Worm (Caenorhabditis elegans) whole organism, L1 larva: ENCODE results near the gene ttr-43.

Experiments
- C04F5.9 ChIP-seq: sonication (generic microtip); optimal IDR thresholded peaks from 2 replicates; lab custom pipeline; 2016; ENCODE audit warnings: missing genetic modification characterization, missing compliant biosample characterization
- C16A3.4 ChIP-seq: fragments of 150-350 bp; optimal IDR thresholded peaks from 2 replicates; lab custom pipeline; 2014; ENCODE audit warnings: missing biosample characterization, missing genetic modification characterization
- Y116A8C.19 ChIP-seq: sonication (generic microtip); optimal IDR thresholded peaks from 2 replicates; lab custom pipeline; 2016; ENCODE audit warnings: missing compliant biosample characterization, missing genetic modification characterization, borderline replicate concordance
- aha-1 ChIP-seq: fragments of 150-350 bp; optimal IDR thresholded peaks from 2 replicates; lab custom pipeline; 2014; ENCODE audit warnings: missing biosample characterization, missing genetic modification characterization
- ama-1 ChIP-seq: fragments of 150-350 bp; optimal IDR thresholded peaks from 2 replicates; lab custom pipeline; 2014
- blmp-1 ChIP-seq: fragments of 150-350 bp; optimal IDR thresholded peaks from 2 replicates; lab custom pipeline; 2014; ENCODE audit warnings: missing biosample characterization, missing genetic modification characterization
- ceh-63 ChIP-seq: fragments of 200-800 bp; sonication (Bioruptor generic); optimal IDR thresholded peaks from 2 replicates; lab custom pipeline; 2018; ENCODE audit warnings: mild to moderate bottlenecking, missing genetic modification characterization, missing compliant biosample characterization
- ceh-8 ChIP-seq: fragments of 200-800 bp; sonication (Bioruptor generic); optimal IDR thresholded peaks from 2 replicates; lab custom pipeline; 2018; ENCODE audit warnings: mild to moderate bottlenecking, missing genetic modification characterization, moderate library complexity, missing compliant biosample characterization
- ceh-88 ChIP-seq: fragments of 200-800 bp; sonication (Bioruptor generic); IDR thresholded peaks from 2 replicates; pipeline ENCODE4 v1.3.6; 2022; ENCODE audit warnings: missing genetic modification characterization, missing compliant biosample characterization
- ces-1 ChIP-seq: fragments of 150-350 bp; optimal IDR thresholded peaks from 2 replicates; lab custom pipeline; 2014; ENCODE audit warnings: missing biosample characterization, missing genetic modification reagents, missing genetic modification characterization
- dpl-1 ChIP-seq, 3 experiments: fragments of 150-350 bp in 2 of 3; sonication (generic microtip) in 1 of 3; optimal IDR thresholded peaks; 2 replicates each; lab custom pipeline; 2014 to 2017; ENCODE audit warnings: missing biosample characterization in 3 of 3, missing genetic modification characterization in 3 of 3, missing genetic modification reagents in 3 of 3
- dsc-1 ChIP-seq: sonication (generic microtip); optimal IDR thresholded peaks from 2 replicates; lab custom pipeline; 2016; ENCODE audit warnings: mild to moderate bottlenecking, missing genetic modification characterization, missing compliant biosample characterization
- efl-1 ChIP-seq, 4 experiments: fragments of 150-350 bp; optimal IDR thresholded peaks in 3 of 4; peaks in 1 of 4; 1 replicate in 1 of 4; 2 replicates in 3 of 4; lab custom pipeline; 2014; ENCODE audit warnings: missing biosample characterization in 2 of 4, missing genetic modification characterization in 2 of 4, missing genetic modification reagents in 2 of 4
- efl-3 ChIP-seq: fragments of 200-800 bp; sonication (Bioruptor generic); optimal IDR thresholded peaks from 2 replicates; lab custom pipeline; 2018; ENCODE audit warnings: mild to moderate bottlenecking, missing genetic modification characterization, missing compliant biosample characterization
- egl-13 ChIP-seq: sonication (generic microtip); optimal IDR thresholded peaks from 2 replicates; lab custom pipeline; 2016; ENCODE audit warnings: missing genotype, missing genetic modification reagents, missing genetic modification characterization, missing compliant biosample characterization
- elt-3 ChIP-seq, 6 experiments: fragments of 150-350 bp in 1 of 6; sonication (generic microtip); optimal IDR thresholded peaks; 2 replicates each; lab custom pipeline; 2017 to 2018; ENCODE audit warnings: missing biosample characterization in 6 of 6, missing genetic modification characterization in 6 of 6, inconsistent platforms in 1 of 6
- hlh-17 ChIP-seq: fragments of 200-800 bp; sonication (Bioruptor generic); optimal IDR thresholded peaks from 2 replicates; lab custom pipeline; 2018; ENCODE audit warnings: missing genetic modification characterization, mild to moderate bottlenecking, missing compliant biosample characterization, moderate library complexity, borderline replicate concordance
- hpl-2 ChIP-seq: fragments of 150-350 bp; optimal IDR thresholded peaks from 2 replicates; lab custom pipeline; 2014; ENCODE audit warnings: missing biosample characterization, missing genetic modification reagents, missing genetic modification characterization
- jun-1 ChIP-seq: fragments of 150-350 bp; optimal IDR thresholded peaks from 2 replicates; lab custom pipeline; 2014; ENCODE audit warnings: missing biosample characterization, missing genetic modification reagents, missing genetic modification characterization
- lin-13 ChIP-seq: fragments of 150-350 bp; optimal IDR thresholded peaks from 2 replicates; lab custom pipeline; 2014; ENCODE audit warnings: missing biosample characterization, missing genetic modification reagents, missing genetic modification characterization
- lin-14 ChIP-seq: fragments of 200-800 bp; sonication (Bioruptor generic); optimal IDR thresholded peaks from 2 replicates; lab custom pipeline; 2018; ENCODE audit warnings: mild to moderate bottlenecking, missing genetic modification characterization, moderate library complexity, missing compliant biosample characterization
- lin-15B ChIP-seq: fragments of 150-350 bp; sonication (generic microtip); optimal IDR thresholded peaks from 3 replicates; lab custom pipeline; 2014; ENCODE audit warnings: missing biosample characterization, missing genetic modification characterization
- lin-35 ChIP-seq, 2 experiments: fragments of 150-350 bp; optimal IDR thresholded peaks; 2 replicates each; lab custom pipeline; 2014; ENCODE audit warnings: missing biosample characterization in 2 of 2, missing genetic modification characterization in 2 of 2, missing genetic modification reagents in 2 of 2
- lin-39 ChIP-seq: fragments of 150-350 bp; optimal IDR thresholded peaks from 2 replicates; lab custom pipeline; 2014; ENCODE audit warnings: missing biosample characterization, missing genetic modification reagents, missing genetic modification characterization
- lir-3 ChIP-seq: sonication (generic microtip); optimal IDR thresholded peaks from 2 replicates; lab custom pipeline; 2016; ENCODE audit warnings: mild to moderate bottlenecking, missing genetic modification characterization, moderate library complexity, missing compliant biosample characterization; ENCODE audit not compliant: poor library complexity
- mdl-1 ChIP-seq, 2 experiments: fragments of 150-350 bp; optimal IDR thresholded peaks; 2 replicates each; lab custom pipeline; 2014 to 2017; ENCODE audit warnings: missing biosample characterization in 2 of 2, missing genetic modification characterization in 2 of 2, inconsistent platforms in 1 of 2
- mep-1 ChIP-seq: fragments of 150-350 bp; optimal IDR thresholded peaks from 2 replicates; lab custom pipeline; 2014; ENCODE audit warnings: missing biosample characterization, missing genetic modification characterization
- nhr-19 ChIP-seq: fragments of 200-800 bp; sonication (Bioruptor generic); conservative IDR thresholded peaks from 2 replicates; pipeline ENCODE4 v1.3.6; 2022; ENCODE audit warnings: missing genetic modification characterization, missing compliant biosample characterization
- nhr-20 ChIP-seq: sonication (generic microtip); optimal IDR thresholded peaks from 2 replicates; lab custom pipeline; 2016; ENCODE audit warnings: mild to moderate bottlenecking, missing genetic modification characterization, missing compliant biosample characterization
- nhr-28 ChIP-seq: fragments of 150-350 bp; optimal IDR thresholded peaks from 2 replicates; lab custom pipeline; 2014; ENCODE audit warnings: missing biosample characterization, missing genetic modification characterization
- nhr-47 ChIP-seq: sonication (generic microtip); optimal IDR thresholded peaks from 2 replicates; lab custom pipeline; 2016; ENCODE audit warnings: mild to moderate bottlenecking, missing genetic modification characterization, moderate library complexity, missing compliant biosample characterization
- nhr-77 ChIP-seq: fragments of 150-350 bp; optimal IDR thresholded peaks from 2 replicates; lab custom pipeline; 2014; ENCODE audit warnings: missing biosample characterization, missing genetic modification characterization
- nhr-84 ChIP-seq: sonication (generic microtip); optimal IDR thresholded peaks from 2 replicates; lab custom pipeline; 2017; ENCODE audit warnings: missing biosample characterization, missing genetic modification characterization
- nhr-90 ChIP-seq: sonication (generic microtip); optimal IDR thresholded peaks from 2 replicates; lab custom pipeline; 2016; ENCODE audit warnings: mild to moderate bottlenecking, missing genetic modification characterization, missing compliant biosample characterization; ENCODE audit not compliant: poor library complexity
- rnt-1 ChIP-seq: sonication (generic microtip); optimal IDR thresholded peaks from 2 replicates; lab custom pipeline; 2016; ENCODE audit warnings: mild to moderate bottlenecking, missing genetic modification characterization, moderate library complexity, missing compliant biosample characterization
- skn-1 ChIP-seq: fragments of 150-350 bp; optimal IDR thresholded peaks from 2 replicates; lab custom pipeline; 2014; ENCODE audit warnings: missing biosample characterization, missing genetic modification characterization
- snpc-4 ChIP-seq: fragments of 150-350 bp; optimal IDR thresholded peaks from 2 replicates; lab custom pipeline; 2014; ENCODE audit warnings: missing biosample characterization, missing genetic modification characterization
- sup-37 ChIP-seq: fragments of 200-800 bp; sonication (Bioruptor generic); optimal IDR thresholded peaks from 2 replicates; lab custom pipeline; 2018; ENCODE audit warnings: mild to moderate bottlenecking, missing genetic modification characterization, missing compliant biosample characterization
- swsn-7 ChIP-seq: sonication (generic microtip); optimal IDR thresholded peaks from 2 replicates; lab custom pipeline; 2016; ENCODE audit warnings: missing genetic modification characterization, missing compliant biosample characterization
- tbx-2 ChIP-seq: sonication (generic microtip); optimal IDR thresholded peaks from 2 replicates; lab custom pipeline; 2016; ENCODE audit warnings: missing genetic modification characterization, missing compliant biosample characterization
- tlp-1 ChIP-seq: fragments of 150-350 bp; optimal IDR thresholded peaks from 2 replicates; lab custom pipeline; 2014; ENCODE audit warnings: missing biosample characterization, missing genetic modification characterization
- unc-30 ChIP-seq: sonication (generic microtip); optimal IDR thresholded peaks from 2 replicates; lab custom pipeline; 2017; ENCODE audit warnings: missing biosample characterization, missing genetic modification characterization
- unc-62 ChIP-seq: fragments of 150-350 bp; optimal IDR thresholded peaks from 2 replicates; lab custom pipeline; 2014; ENCODE audit warnings: missing biosample characterization, missing genetic modification reagents, missing genetic modification characterization
- unc-86 ChIP-seq: sonication (generic microtip); optimal IDR thresholded peaks from 2 replicates; lab custom pipeline; 2016; ENCODE audit warnings: missing genetic modification characterization, missing compliant biosample characterization
- vab-15 ChIP-seq: sonication (generic microtip); optimal IDR thresholded peaks from 2 replicates; lab custom pipeline; 2017; ENCODE audit warnings: missing genotype, mild to moderate bottlenecking, missing genetic modification characterization, missing compliant biosample characterization
- zip-4 ChIP-seq: fragments of 200-800 bp; sonication (Bioruptor generic); optimal IDR thresholded peaks from 2 replicates; lab custom pipeline; 2018; ENCODE audit warnings: mild to moderate bottlenecking, missing genetic modification characterization, moderate library complexity, missing compliant biosample characterization
- ztf-4 ChIP-seq: fragments of 150-350 bp; optimal IDR thresholded peaks from 2 replicates; lab custom pipeline; 2014; ENCODE audit warnings: missing biosample characterization, missing genetic modification characterization

Gene ttr-43

ce11 chrV:12554172-12555031, 36.1 kb downstream of the ttr-43 start (continued):
- TF ChIP-seq Y116A8C.19 (tag; lab: Kevin White, UChicago) = no peak
- no peak for TF ChIP-seq dpl-1 (GFP tag; optimal IDR thresholded peaks at IDR 0.05; lab: Kevin White, UChicago)
- TF ChIP-seq nhr-90 = peak; percentile 73
- no peak for TF ChIP-seq sup-37 (GFP tag; lab: Kevin White, UChicago)
- no peak for TF ChIP-seq unc-86
- TF ChIP-seq blmp-1 (tag; lab: Kevin White, UChicago) = peak; percentile 85
- TF ChIP-seq ceh-8 = no peak
- TF ChIP-seq mdl-1 (tag; optimal IDR thresholded peaks at IDR 0.05; lab: Kevin White, UChicago) = peak in 1 of 2 experiments; percentile 34
- no peak for TF ChIP-seq zip-4 (GFP tag; lab: Kevin White, UChicago)
- no peak for TF ChIP-seq ceh-88 (GFP tag; lab: Robert Waterston, UW)
- TF ChIP-seq ztf-4 (tag; lab: Kevin White, UChicago) = peak; percentile 28
- TF ChIP-seq lin-14 = peak; percentile 84
- TF ChIP-seq ces-1 (GFP tag; lab: Kevin White, UChicago) = no peak
- TF ChIP-seq C16A3.4 (tag; lab: Kevin White, UChicago) = peak; percentile 63
- no peak for TF ChIP-seq skn-1 (tag; lab: Kevin White, UChicago)
- TF ChIP-seq lir-3 = no peak
- TF ChIP-seq swsn-7 = no peak
- no peak for TF ChIP-seq lin-39 (tag; lab: Kevin White, UChicago)
- no peak for TF ChIP-seq lin-15B (tag; lab: Kevin White, UChicago)
- peak in 1 of 2 experiments; percentile 1 for TF ChIP-seq efl-1 (optimal IDR thresholded peaks at IDR 0.05; lab: Kevin White, UChicago)
- TF ChIP-seq efl-1 (GFP tag; optimal IDR thresholded peaks at IDR 0.05 in 1 of 2; lab: Kevin White, UChicago) = peak in 1 of 2 experiments; percentile 59
- peak; percentile 22 to 98 (median 84) for TF ChIP-seq elt-3 (tag; optimal IDR thresholded peaks at IDR 0.05; lab: Kevin White, UChicago)
- TF ChIP-seq unc-62 (GFP tag; lab: Kevin White, UChicago) = no peak
- no peak for TF ChIP-seq egl-13
- TF ChIP-seq nhr-28 (tag; lab: Kevin White, UChicago) = no peak
- TF ChIP-seq vab-15 (tag; lab: Kevin White, UChicago) = peak; percentile 16
- TF ChIP-seq nhr-47 (tag; lab: Kevin White, UChicago) = peak; percentile 38
- TF ChIP-seq nhr-77 (tag; lab: Kevin White, UChicago) = no peak
- no peak for TF ChIP-seq dsc-1
- no peak for TF ChIP-seq lin-13 (GFP tag; lab: Kevin White, UChicago)
- TF ChIP-seq efl-3 (GFP tag; lab: Kevin White, UChicago) = no peak
- no peak for TF ChIP-seq hlh-17 (GFP tag; lab: Kevin White, UChicago)
- TF ChIP-seq nhr-84 (tag; lab: Kevin White, UChicago) = no peak
- TF ChIP-seq ama-1 = peak; percentile 6
- peak; percentile 54 for TF ChIP-seq nhr-19 (GFP tag; lab: Robert Waterston, UW)
- no peak for TF ChIP-seq hpl-2 (GFP tag; lab: Kevin White, UChicago)
- peak; percentile 72 for TF ChIP-seq tbx-2
- no peak for TF ChIP-seq snpc-4 (tag; lab: Kevin White, UChicago)
- no peak for TF ChIP-seq aha-1 (tag; lab: Kevin White, UChicago)
- peak; percentile 20 for TF ChIP-seq mep-1
- peak; percentile 79 for TF ChIP-seq nhr-20 (tag; lab: Kevin White, UChicago)
- TF ChIP-seq rnt-1 = no peak
- no peak for TF ChIP-seq unc-30 (tag; lab: Kevin White, UChicago)
- TF ChIP-seq lin-35 (GFP tag; optimal IDR thresholded peaks at IDR 0.05; lab: Kevin White, UChicago) = peak in 1 of 2 experiments; percentile 24
- no peak for TF ChIP-seq C04F5.9 (tag; lab: Kevin White, UChicago)
- no peak for TF ChIP-seq tlp-1
- no peak for TF ChIP-seq jun-1
- no peak for TF ChIP-seq ceh-63 (GFP tag; lab: Kevin White, UChicago)
